Worm (Caenorhabditis elegans) whole organism, L3 larva: ENCODE data around the gene rpl-2.

Experiments
- R02D3.7 ChIP-seq: fragments of 150-350 bp; optimal IDR thresholded peaks from 2 replicates; lab custom pipeline; 2014; ENCODE audit warnings: missing biosample characterization, missing genetic modification characterization
- ceh-82 ChIP-seq: fragments of 150-350 bp; optimal IDR thresholded peaks from 2 replicates; lab custom pipeline; 2014; ENCODE audit warnings: missing biosample characterization, missing genetic modification characterization
- daf-12 ChIP-seq: fragments of 150-350 bp; optimal IDR thresholded peaks from 2 replicates; lab custom pipeline; 2014; ENCODE audit warnings: missing biosample characterization, missing genetic modification reagents, missing genetic modification characterization
- elt-3 ChIP-seq, 3 experiments: fragments of 150-350 bp in 1 of 3; sonication (generic microtip) in 2 of 3; optimal IDR thresholded peaks; 2 replicates in 2 of 3; 4 replicates in 1 of 3; lab custom pipeline; 2014 to 2017; ENCODE audit warnings: missing biosample characterization in 3 of 3, missing genetic modification characterization in 3 of 3
- fkh-10 ChIP-seq: sonication (generic microtip); optimal IDR thresholded peaks from 2 replicates; lab custom pipeline; 2017; ENCODE audit warnings: missing biosample characterization, missing genetic modification reagents, missing genetic modification characterization
- lin-15B ChIP-seq: fragments of 150-350 bp; optimal IDR thresholded peaks from 2 replicates; lab custom pipeline; 2014; ENCODE audit warnings: missing biosample characterization, missing genetic modification characterization
- lin-39 ChIP-seq: fragments of 150-350 bp; optimal IDR thresholded peaks from 2 replicates; lab custom pipeline; 2018; ENCODE audit warnings: missing biosample characterization, missing genetic modification reagents, missing genetic modification characterization
- mml-1 ChIP-seq: fragments of 150-350 bp; sonication (generic microtip); optimal IDR thresholded peaks from 3 replicates; lab custom pipeline; 2014; ENCODE audit warnings: missing biosample characterization, missing genetic modification characterization
- nhr-77 ChIP-seq: fragments of 150-350 bp; optimal IDR thresholded peaks from 2 replicates; lab custom pipeline; 2014; ENCODE audit warnings: missing biosample characterization, missing genetic modification characterization
- pha-4 ChIP-seq: fragments of 150-350 bp; optimal IDR thresholded peaks from 2 replicates; lab custom pipeline; 2014; ENCODE audit warnings: missing biosample characterization, missing genetic modification reagents, missing genetic modification characterization
- snpc-4 ChIP-seq: fragments of 150-350 bp; optimal IDR thresholded peaks from 2 replicates; lab custom pipeline; 2014; ENCODE audit warnings: missing biosample characterization, missing genetic modification characterization
- ztf-11 ChIP-seq: fragments of 150-350 bp; optimal IDR thresholded peaks from 2 replicates; lab custom pipeline; 2014; ENCODE audit warnings: missing biosample characterization, missing genetic modification characterization

DNA sequence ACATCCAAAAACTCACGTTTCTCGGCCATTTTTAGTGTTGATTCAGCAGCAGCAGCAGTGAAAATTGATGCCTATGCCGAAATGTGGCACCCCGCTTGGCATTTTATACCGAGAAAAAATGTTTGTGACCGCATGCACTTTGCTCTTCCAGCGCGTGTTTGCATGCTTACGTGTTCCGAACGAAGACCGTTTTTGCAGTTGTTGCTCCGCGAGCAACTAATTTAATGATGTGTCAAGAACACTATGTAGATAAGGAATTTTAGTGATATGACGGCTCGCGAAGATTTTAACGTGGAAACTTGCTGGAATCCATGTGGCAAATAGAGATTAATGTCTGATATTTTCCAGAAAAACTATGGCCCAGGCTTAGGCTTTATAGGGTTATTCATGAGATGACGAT lies 19.5 kb downstream of the rpl-2 start, which contains the start of gene dct-16:
- TF ChIP-seq pha-4 = no peak
- no peak for TF ChIP-seq lin-15B (tag; lab: Kevin White, UChicago)
- no peak for TF ChIP-seq snpc-4 (tag; lab: Kevin White, UChicago)
- TF ChIP-seq ceh-82 (tag; lab: Kevin White, UChicago) = no peak
- TF ChIP-seq nhr-77 (tag; lab: Kevin White, UChicago) = no peak
- no peak for TF ChIP-seq lin-39 (tag; lab: Kevin White, UChicago)
- TF ChIP-seq fkh-10 (GFP tag; lab: Kevin White, UChicago) = no peak
- TF ChIP-seq ztf-11 = no peak
- no peak for TF ChIP-seq R02D3.7
- TF ChIP-seq elt-3 (tag; optimal IDR thresholded peaks at IDR 0.05; lab: Kevin White, UChicago) = no peak
- no peak for TF ChIP-seq daf-12 (tag; lab: Kevin White, UChicago)
- no peak for TF ChIP-seq mml-1
